Fruit fly (Drosophila melanogaster) whole organism, embryonic: ENCODE data around the gene Pits.
A peak's percentile ranks its signal among the peaks of the same experiment; 100 is the strongest.

ENCODE experiments used
- Antp ChIP-seq: fragments of 200-800 bp; sonication (Bioruptor generic); optimal IDR thresholded peaks from 3 replicates; lab custom pipeline; 2016; ENCODE audit warnings: missing biosample characterization, missing genetic modification characterization
- B-H1 ChIP-seq: fragments of 200-800 bp; sonication (Bioruptor generic); IDR thresholded peaks from 3 replicates; pipeline ENCODE4 v1.3.6; 2022; ENCODE audit warnings: missing biosample characterization, missing genetic modification characterization
- CG10274 ChIP-seq: fragments of 200-800 bp; sonication (Bioruptor generic); optimal IDR thresholded peaks from 3 replicates; lab custom pipeline; 2017; ENCODE audit warnings: missing biosample characterization, mild to moderate bottlenecking, missing genetic modification characterization
- CG11723 ChIP-seq: fragments of 200-800 bp; sonication (Bioruptor generic); optimal IDR thresholded peaks from 2 replicates; lab custom pipeline; 2017; ENCODE audit warnings: missing biosample characterization, mild to moderate bottlenecking, missing genetic modification characterization
- CG14965 ChIP-seq: fragments of 200-800 bp; sonication (Bioruptor generic); optimal IDR thresholded peaks from 2 replicates; lab custom pipeline; 2016; ENCODE audit warnings: missing biosample characterization, missing genetic modification characterization, borderline replicate concordance
- CG16779 ChIP-seq: fragments of 200-800 bp; sonication (Bioruptor generic); IDR thresholded peaks from 2 replicates; pipeline ENCODE4 v1.3.6; 2022; ENCODE audit warnings: missing biosample characterization, missing genetic modification characterization
- CG17802 ChIP-seq: fragments of 200-800 bp; sonication (Bioruptor generic); optimal IDR thresholded peaks from 2 replicates; lab custom pipeline; 2018; ENCODE audit warnings: missing biosample characterization, mild to moderate bottlenecking, missing genetic modification characterization, moderate library complexity
- CG1832 ChIP-seq: fragments of 200-800 bp; sonication (Bioruptor generic); optimal IDR thresholded peaks from 2 replicates; lab custom pipeline; 2017; ENCODE audit warnings: missing biosample characterization, mild to moderate bottlenecking, missing genetic modification characterization, inconsistent platforms
- CG2202 ChIP-seq: fragments of 200-800 bp; sonication (Bioruptor generic); optimal IDR thresholded peaks from 2 replicates; lab custom pipeline; 2018; ENCODE audit warnings: missing biosample characterization, mild to moderate bottlenecking, missing genetic modification characterization
- CG33213 ChIP-seq: fragments of 200-800 bp; sonication (Bioruptor generic); optimal IDR thresholded peaks from 3 replicates; lab custom pipeline; 2016; ENCODE audit warnings: missing biosample characterization, missing genetic modification characterization
- CG34422 ChIP-seq: fragments of 200-800 bp; sonication (Bioruptor generic); IDR thresholded peaks from 3 replicates; pipeline ENCODE4 v1.3.6; 2022; ENCODE audit warnings: missing biosample characterization, missing genetic modification characterization
- CG3847 ChIP-seq: fragments of 200-800 bp; sonication (Bioruptor generic); IDR thresholded peaks from 2 replicates; pipeline ENCODE4 v1.3.6; 2022; ENCODE audit warnings: missing biosample characterization, missing genetic modification characterization
- CG42726 ChIP-seq: fragments of 200-800 bp; sonication (Bioruptor generic); IDR thresholded peaks from 2 replicates; pipeline ENCODE4 v1.3.6; 2022; ENCODE audit warnings: missing biosample characterization, missing genetic modification characterization; ENCODE audit not compliant: partially characterized antibody
- CG5180 ChIP-seq: fragments of 200-800 bp; sonication (Bioruptor generic); optimal IDR thresholded peaks from 3 replicates; lab custom pipeline; 2017; ENCODE audit warnings: missing biosample characterization, missing genetic modification characterization, mild to moderate bottlenecking, moderate library complexity, missing genetic modification reagents
- CG6175 ChIP-seq: fragments of 200-800 bp; sonication (Bioruptor generic); IDR thresholded peaks from 3 replicates; pipeline ENCODE4 v1.3.6; 2022; ENCODE audit warnings: missing biosample characterization, missing genetic modification characterization
- CG8765 ChIP-seq: fragments of 200-800 bp; sonication (Bioruptor generic); IDR thresholded peaks from 2 replicates; pipeline ENCODE4 v1.3.6; 2022; ENCODE audit warnings: missing biosample characterization, missing genetic modification characterization
- CG9727 ChIP-seq: fragments of 200-800 bp; sonication (Bioruptor generic); optimal IDR thresholded peaks from 3 replicates; lab custom pipeline; 2017; ENCODE audit warnings: missing biosample characterization, mild to moderate bottlenecking, missing genetic modification characterization
- CHES-1-like ChIP-seq: fragments of 200-800 bp; sonication (Bioruptor generic); optimal IDR thresholded peaks from 2 replicates; lab custom pipeline; 2016; ENCODE audit warnings: missing biosample characterization, missing genetic modification characterization
- Dek ChIP-seq: fragments of 200-800 bp; sonication (Bioruptor generic); optimal IDR thresholded peaks from 3 replicates; lab custom pipeline; 2019; ENCODE audit warnings: missing biosample characterization, mild to moderate bottlenecking, missing genetic modification characterization, moderate library complexity
- Dll ChIP-seq: fragments of 200-800 bp; sonication (Bioruptor generic); IDR thresholded peaks from 4 replicates; pipeline ENCODE4 v1.3.6; 2022; ENCODE audit warnings: missing biosample characterization, missing genetic modification characterization; ENCODE audit not compliant: partially characterized antibody
- Fer1 ChIP-seq: fragments of 200-800 bp; sonication (Bioruptor generic); optimal IDR thresholded peaks from 2 replicates; lab custom pipeline; 2017; ENCODE audit warnings: missing biosample characterization, mild to moderate bottlenecking, missing genetic modification characterization
- HLH4C ChIP-seq: fragments of 200-800 bp; sonication (Bioruptor generic); IDR thresholded peaks from 3 replicates; pipeline ENCODE4 v1.3.6; 2022; ENCODE audit warnings: missing biosample characterization, missing genetic modification characterization; ENCODE audit not compliant: partially characterized antibody
- MBD-R2 ChIP-seq: fragments of 200-800 bp; sonication (Bioruptor generic); IDR thresholded peaks from 2 replicates; pipeline ENCODE4 v1.3.6; 2022; ENCODE audit warnings: missing biosample characterization, missing genetic modification characterization
- MTF-1 ChIP-seq: fragments of 200-800 bp; sonication (Bioruptor generic); optimal IDR thresholded peaks from 2 replicates; lab custom pipeline; 2018; ENCODE audit warnings: missing biosample characterization, mild to moderate bottlenecking, missing genetic modification characterization, borderline replicate concordance
- Mad ChIP-seq: fragments of 200-800 bp; sonication (Bioruptor generic); optimal IDR thresholded peaks from 2 replicates; lab custom pipeline; 2016; ENCODE audit warnings: missing biosample characterization, missing genetic modification characterization
- NC2β ChIP-seq: fragments of 200-800 bp; sonication (Bioruptor generic); optimal IDR thresholded peaks from 2 replicates; lab custom pipeline; 2016; ENCODE audit warnings: missing biosample characterization, missing genetic modification characterization
- NFAT ChIP-seq: fragments of 200-800 bp; sonication (Bioruptor generic); IDR thresholded peaks from 2 replicates; pipeline ENCODE4 v1.3.6; 2022; ENCODE audit warnings: missing biosample characterization, missing genetic modification characterization
- Neu2 ChIP-seq: fragments of 200-800 bp; sonication (Bioruptor generic); optimal IDR thresholded peaks from 3 replicates; lab custom pipeline; 2016; ENCODE audit warnings: missing biosample characterization, missing genetic modification characterization, borderline replicate concordance
- PHDP ChIP-seq: fragments of 200-800 bp; sonication (Bioruptor generic); optimal IDR thresholded peaks from 3 replicates; lab custom pipeline; 2018; ENCODE audit warnings: missing biosample characterization, mild to moderate bottlenecking, missing genetic modification characterization, moderate library complexity
- Sox100B ChIP-seq: fragments of 200-800 bp; sonication (Bioruptor generic); optimal IDR thresholded peaks from 3 replicates; lab custom pipeline; 2018; ENCODE audit warnings: missing biosample characterization, mild to moderate bottlenecking, missing genetic modification characterization
- al ChIP-seq: fragments of 200-800 bp; sonication (Bioruptor generic); IDR thresholded peaks from 2 replicates; pipeline ENCODE4 v1.3.6; 2022; ENCODE audit warnings: missing biosample characterization, missing genetic modification characterization
- ase ChIP-seq: fragments of 200-800 bp; sonication (Bioruptor generic); IDR thresholded peaks from 3 replicates; pipeline ENCODE4 v1.3.6; 2022; ENCODE audit warnings: missing biosample characterization, missing genetic modification characterization
- az2 ChIP-seq: fragments of 200-800 bp; sonication (Bioruptor generic); optimal IDR thresholded peaks from 3 replicates; lab custom pipeline; 2016; ENCODE audit warnings: missing biosample characterization, missing genetic modification characterization
- cg ChIP-seq: fragments of 200-800 bp; sonication (Bioruptor generic); optimal IDR thresholded peaks from 3 replicates; lab custom pipeline; 2019; ENCODE audit warnings: missing biosample characterization, mild to moderate bottlenecking, missing genetic modification characterization, moderate library complexity
- corto ChIP-seq: fragments of 200-800 bp; sonication (Bioruptor generic); optimal IDR thresholded peaks from 2 replicates; lab custom pipeline; 2016; ENCODE audit warnings: missing biosample characterization, mild to moderate bottlenecking, missing genetic modification characterization, moderate library complexity
- dm ChIP-seq: fragments of 200-800 bp; sonication (Bioruptor generic); optimal IDR thresholded peaks from 3 replicates; lab custom pipeline; 2016; ENCODE audit warnings: missing biosample characterization, missing genetic modification characterization
- ems ChIP-seq: fragments of 200-800 bp; sonication (Bioruptor generic); optimal IDR thresholded peaks from 3 replicates; lab custom pipeline; 2016; ENCODE audit warnings: missing biosample characterization, missing genetic modification characterization
- en ChIP-seq: fragments of 200-800 bp; sonication (Bioruptor generic); optimal IDR thresholded peaks from 2 replicates; lab custom pipeline; 2016; ENCODE audit warnings: missing biosample characterization, missing genetic modification characterization
- ftz-f1 ChIP-seq: fragments of 200-800 bp; sonication (Bioruptor generic); optimal IDR thresholded peaks from 2 replicates; lab custom pipeline; 2016; ENCODE audit warnings: missing biosample characterization, missing genetic modification characterization
- gcm2 ChIP-seq: fragments of 200-800 bp; sonication (Bioruptor generic); optimal IDR thresholded peaks from 2 replicates; lab custom pipeline; 2016; ENCODE audit warnings: missing biosample characterization, missing genetic modification characterization
- gro ChIP-seq: fragments of 200-800 bp; sonication (Bioruptor generic); optimal IDR thresholded peaks from 2 replicates; lab custom pipeline; 2016; ENCODE audit warnings: missing biosample characterization, missing genetic modification characterization
- inv ChIP-seq: fragments of 200-800 bp; sonication (Bioruptor generic); IDR thresholded peaks from 2 replicates; pipeline ENCODE4 v1.3.6; 2022; ENCODE audit warnings: missing biosample characterization, missing genetic modification characterization; ENCODE audit not compliant: partially characterized antibody
- kah ChIP-seq: fragments of 200-800 bp; sonication (Bioruptor generic); optimal IDR thresholded peaks from 2 replicates; lab custom pipeline; 2018; ENCODE audit warnings: missing biosample characterization, mild to moderate bottlenecking, missing genetic modification characterization
- mam ChIP-seq: fragments of 200-800 bp; sonication (Bioruptor generic); optimal IDR thresholded peaks from 3 replicates; lab custom pipeline; 2016; ENCODE audit warnings: missing biosample characterization, missing genetic modification characterization
- odd ChIP-seq: fragments of 200-800 bp; sonication (Bioruptor generic); optimal IDR thresholded peaks from 2 replicates; lab custom pipeline; 2017; ENCODE audit warnings: missing biosample characterization, mild to moderate bottlenecking, missing genetic modification characterization
- prd ChIP-seq, 3 experiments: fragments of >200 bp in 2 of 3; fragments of 200-800 bp in 1 of 3; sonication (Bioruptor generic) in 1 of 3; optimal IDR thresholded peaks in 2 of 3; IDR thresholded peaks in 1 of 3; 2 replicates in 2 of 3; 3 replicates in 1 of 3; pipeline versions ENCODE4 v1.3.6 to Lab custom; 2017 to 2022; ENCODE audit warnings: missing biosample characterization in 1 of 3, missing genetic modification characterization in 1 of 3
- schlank ChIP-seq: fragments of 200-800 bp; sonication (Bioruptor generic); optimal IDR thresholded peaks from 2 replicates; lab custom pipeline; 2018; ENCODE audit warnings: missing biosample characterization, mild to moderate bottlenecking, missing genetic modification characterization
- trh ChIP-seq: fragments of 200-800 bp; sonication (Bioruptor generic); optimal IDR thresholded peaks from 2 replicates; lab custom pipeline; 2016; ENCODE audit warnings: missing biosample characterization, missing genetic modification characterization
- ttk ChIP-seq: fragments of 200-800 bp; sonication (Bioruptor generic); IDR thresholded peaks from 2 replicates; pipeline ENCODE4 v2.1.2; 2022; ENCODE audit warnings: missing biosample characterization, missing genetic modification characterization
- zen2 ChIP-seq: fragments of 200-800 bp; sonication (Bioruptor generic); IDR thresholded peaks from 3 replicates; pipeline ENCODE4 v1.3.6; 2022; ENCODE audit warnings: missing biosample characterization, missing genetic modification characterization; ENCODE audit not compliant: partially characterized antibody

Pits gene

DNA sequence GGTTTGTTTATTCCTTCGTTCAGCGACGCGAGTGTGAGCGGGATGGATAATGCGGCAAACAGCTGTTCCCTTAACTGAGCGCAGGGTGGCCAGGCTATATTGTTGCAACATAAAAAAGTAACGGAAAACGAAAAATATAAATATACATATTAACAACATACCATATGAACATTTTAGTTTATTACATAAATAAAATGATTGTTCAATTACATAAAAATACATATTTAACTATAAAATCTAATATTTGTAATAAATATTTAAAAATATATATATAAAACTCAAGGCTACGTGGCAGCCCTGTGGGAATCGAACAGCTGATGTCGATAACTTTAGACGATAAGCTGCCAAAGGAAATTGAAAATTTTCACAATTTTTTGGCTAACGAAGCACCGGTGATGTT is 46.6 kb upstream of the Pits start, which contains the start of the genes Aven and CG2540 (continued):
- TF ChIP-seq gcm2 (GFP tag; lab: Kevin White, UChicago) (no peak), CG3847 (peak; percentile 86), mam (GFP tag; lab: Kevin White, UChicago) (no peak), CG9727 (GFP tag; lab: Kevin White, UChicago) (peak; percentile 88), dm (GFP tag; lab: Kevin White, UChicago) (no peak), Dek (tag; lab: Kevin White, UChicago) (peak; percentile 78), odd (GFP tag; lab: Kevin White, UChicago) (peak; percentile 86), CG17802 (tag; lab: Kevin White, UChicago) (peak; percentile 13), kah (GFP tag; lab: Kevin White, UChicago) (peak; percentile 71), az2 (peak; percentile 76), Antp (GFP tag; lab: Kevin White, UChicago) (no peak), Neu2 (GFP tag; lab: Kevin White, UChicago) (no peak), en (GFP tag; lab: Kevin White, UChicago) (no peak), Fer1 (GFP tag; lab: Kevin White, UChicago) (peak; percentile 92), ftz-f1 (GFP tag; lab: Kevin White, UChicago) (no peak), CG16779 (GFP tag; lab: Robert Waterston, UW) (no peak), trh (GFP tag; lab: Kevin White, UChicago) (no peak), CG5180 (peak; percentile 62), Mad (no peak), inv (GFP tag; lab: Robert Waterston, UW) (no peak), zen2 (GFP tag; lab: Robert Waterston, UW) (no peak), CG6175 (GFP tag; lab: Robert Waterston, UW) (no peak), CG11723 (peak; percentile 67), prd (optimal IDR thresholded peaks at IDR 0.05; lab: Kevin White, UChicago) (no peak), prd (GFP tag; IDR thresholded peaks at IDR 0.05; lab: Robert Waterston, UW) (peak; percentile 63), B-H1 (GFP tag; lab: Robert Waterston, UW) (no peak), Dll (0 out of 4 replicates have a peak, but pooled peaks have one; percentile 52), cg (GFP tag; lab: Kevin White, UChicago) (no peak), PHDP (tag; lab: Kevin White, UChicago) (peak; percentile 88), CG42726 (no peak), Sox100B (GFP tag; lab: Kevin White, UChicago) (peak; percentile 86), MTF-1 (no peak), gro (GFP tag; lab: Kevin White, UChicago) (no peak), MBD-R2 (peak; percentile 79), CHES-1-like (GFP tag; lab: Kevin White, UChicago) (no peak), CG10274 (GFP tag; lab: Kevin White, UChicago) (peak; percentile 35), CG8765 (GFP tag; lab: Robert Waterston, UW) (no peak), CG34422 (GFP tag; lab: Robert Waterston, UW) (peak; percentile 33; the same call in 1 of the 3 replicates), corto (GFP tag; lab: Kevin White, UChicago) (peak; percentile 28), HLH4C (GFP tag; lab: Robert Waterston, UW) (no peak), CG2202 (tag; lab: Kevin White, UChicago) (peak; percentile 67), NC2β (GFP tag; lab: Kevin White, UChicago) (no peak), ttk (GFP tag; lab: Robert Waterston, UW) (peak; percentile 37; the same call in 1 of the 2 replicates), ase (GFP tag; lab: Robert Waterston, UW) (no peak), NFAT (GFP tag; lab: Robert Waterston, UW) (peak; percentile 15; the same call in 1 of the 2 replicates), ems (GFP tag; lab: Kevin White, UChicago) (no peak), CG1832 (GFP tag; lab: Kevin White, UChicago) (no peak), CG33213 (GFP tag; lab: Kevin White, UChicago) (no peak), schlank (tag; lab: Kevin White, UChicago) (peak; percentile 3), al (GFP tag; lab: Robert Waterston, UW) (peak; percentile 58; the same call in 1 of the 2 replicates), CG14965 (GFP tag; lab: Kevin White, UChicago) (no peak)
